Fruit fly (Drosophila melanogaster): ENCODE measurements around the gene GstD7.

DNA sequence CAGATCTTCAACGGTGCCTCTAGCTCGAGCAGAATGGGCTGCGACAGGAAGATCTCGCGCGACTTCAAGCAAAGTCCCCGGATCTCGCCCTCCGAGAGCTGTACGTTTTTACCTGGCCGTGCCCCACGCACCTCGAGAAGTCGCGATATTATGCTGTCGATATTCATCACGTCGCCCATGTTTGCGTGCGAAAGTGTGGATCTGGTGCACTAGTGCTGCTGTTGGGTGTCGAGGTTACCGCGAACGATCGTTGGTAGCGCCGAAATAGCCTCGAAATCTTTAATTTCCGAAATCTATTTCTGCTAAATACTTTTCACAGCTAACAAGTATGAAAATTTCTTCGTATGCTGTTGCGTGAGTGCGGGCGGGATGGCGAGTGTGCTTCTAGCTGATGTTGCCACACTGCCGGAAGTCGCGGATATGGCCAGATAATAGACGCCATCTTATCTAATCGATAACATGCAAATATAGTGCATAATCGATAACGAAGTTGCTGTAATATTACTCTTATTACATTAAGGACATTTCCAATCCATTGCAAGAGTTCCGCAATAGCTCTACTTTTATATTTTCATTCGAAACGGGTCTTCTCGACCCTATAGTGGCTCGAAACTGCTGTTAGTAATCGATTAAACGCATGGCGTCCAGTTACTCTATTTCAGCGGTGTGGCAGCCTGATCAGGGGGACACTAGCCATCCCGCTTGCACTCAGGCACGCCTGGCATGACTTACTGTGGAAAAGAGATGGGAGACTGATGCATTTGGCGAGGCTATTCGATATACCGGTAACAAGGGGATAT lies 47.4 kb downstream of the GstD7 start, which contains the start of gene Pp1-87B:
- no peak for TF ChIP-seq CG9139 (GFP tag; optimal IDR thresholded peaks at IDR 0.05)
- no peak for TF ChIP-seq fd85E (GFP tag; optimal IDR thresholded peaks at IDR 0.05)
- TF ChIP-seq CG6854 (GFP tag; optimal IDR thresholded peaks at IDR 0.05) = no peak
- TF ChIP-seq Met (GFP tag; optimal IDR thresholded peaks at IDR 0.05) = no peak
- no peak for TF ChIP-seq CG11294 (GFP tag; IDR thresholded peaks at IDR 0.05)
- no peak for TF ChIP-seq Smox (GFP tag; optimal IDR thresholded peaks at IDR 0.05)
- TF ChIP-seq spab (GFP tag; optimal IDR thresholded peaks at IDR 0.05) = no peak
- no peak for TF ChIP-seq CG16779 (tag; optimal IDR thresholded peaks at IDR 0.05)
- no peak for TF ChIP-seq OdsH (GFP tag; optimal IDR thresholded peaks at IDR 0.05)
- no peak for TF ChIP-seq Hr39 (GFP tag; optimal IDR thresholded peaks at IDR 0.05)
- TF ChIP-seq acj6 (GFP tag; optimal IDR thresholded peaks at IDR 0.05) = no peak
- TF ChIP-seq dac (GFP tag; optimal IDR thresholded peaks at IDR 0.05) = no peak
- no peak for TF ChIP-seq cyc (GFP tag; optimal IDR thresholded peaks at IDR 0.05)
